Fruit fly (Drosophila melanogaster) whole organism, embryonic: ENCODE measurements around the gene Tctp.
A peak's percentile ranks its signal among the peaks of the same experiment; 100 is the strongest.

Experiments
- Abd-B ChIP-seq: fragments of 200-800 bp; sonication (Bioruptor generic); optimal IDR thresholded peaks from 2 replicates; lab custom pipeline; 2018; ENCODE audit warnings: missing biosample characterization, mild to moderate bottlenecking, missing genetic modification characterization, moderate library complexity
- CG10274 ChIP-seq: fragments of 200-800 bp; sonication (Bioruptor generic); optimal IDR thresholded peaks from 3 replicates; lab custom pipeline; 2017; ENCODE audit warnings: missing biosample characterization, mild to moderate bottlenecking, missing genetic modification characterization
- CG12391 ChIP-seq: fragments of 200-800 bp; sonication (Bioruptor generic); optimal IDR thresholded peaks from 3 replicates; lab custom pipeline; 2018; ENCODE audit warnings: missing biosample characterization, mild to moderate bottlenecking, missing genetic modification characterization, moderate library complexity
- CG16815 ChIP-seq: fragments of 200-800 bp; sonication (Bioruptor generic); optimal IDR thresholded peaks from 3 replicates; lab custom pipeline; 2017; ENCODE audit warnings: missing biosample characterization, mild to moderate bottlenecking, missing genetic modification characterization
- CG17568 ChIP-seq: fragments of 200-800 bp; sonication (Bioruptor generic); optimal IDR thresholded peaks from 2 replicates; lab custom pipeline; 2018; ENCODE audit warnings: missing biosample characterization, mild to moderate bottlenecking, missing genetic modification characterization, moderate library complexity
- CG18011 ChIP-seq: fragments of 200-800 bp; sonication (Bioruptor generic); optimal IDR thresholded peaks from 2 replicates; lab custom pipeline; 2017; ENCODE audit warnings: missing biosample characterization, missing genetic modification characterization, mild to moderate bottlenecking, moderate library complexity, missing genotype
- CG30403 ChIP-seq: fragments of 200-800 bp; sonication (Bioruptor generic); optimal IDR thresholded peaks from 3 replicates; lab custom pipeline; 2016; ENCODE audit warnings: missing biosample characterization, missing genetic modification characterization
- CG31365 ChIP-seq: fragments of 200-800 bp; sonication (Bioruptor generic); optimal IDR thresholded peaks from 2 replicates; lab custom pipeline; 2018; ENCODE audit warnings: missing biosample characterization, mild to moderate bottlenecking, missing genetic modification characterization
- CG33213 ChIP-seq: fragments of 200-800 bp; sonication (Bioruptor generic); optimal IDR thresholded peaks from 3 replicates; lab custom pipeline; 2016; ENCODE audit warnings: missing biosample characterization, missing genetic modification characterization
- CG3995 ChIP-seq: fragments of 200-800 bp; sonication (Bioruptor generic); optimal IDR thresholded peaks from 3 replicates; lab custom pipeline; 2016; ENCODE audit warnings: missing biosample characterization, missing genetic modification characterization
- CG4424 ChIP-seq: fragments of 200-800 bp; sonication (Bioruptor generic); optimal IDR thresholded peaks from 3 replicates; lab custom pipeline; 2016; ENCODE audit warnings: missing biosample characterization, missing genetic modification characterization
- CG6654 ChIP-seq: fragments of 200-800 bp; sonication (Bioruptor generic); optimal IDR thresholded peaks from 2 replicates; lab custom pipeline; 2017; ENCODE audit warnings: missing biosample characterization, mild to moderate bottlenecking, missing genetic modification characterization
- CG7271 ChIP-seq: fragments of 200-800 bp; sonication (Bioruptor generic); optimal IDR thresholded peaks from 2 replicates; lab custom pipeline; 2018; ENCODE audit warnings: missing biosample characterization, mild to moderate bottlenecking, missing genetic modification characterization, moderate library complexity
- CG7963 ChIP-seq: fragments of 200-800 bp; sonication (Bioruptor generic); IDR thresholded peaks from 3 replicates; pipeline ENCODE4 v1.3.6; 2022; ENCODE audit warnings: missing biosample characterization, missing genetic modification characterization; ENCODE audit not compliant: partially characterized antibody
- CG9817 ChIP-seq: fragments of 200-800 bp; sonication (Bioruptor generic); optimal IDR thresholded peaks from 2 replicates; lab custom pipeline; 2018; ENCODE audit warnings: missing biosample characterization, mild to moderate bottlenecking, missing genetic modification characterization, moderate library complexity
- CrebB ChIP-seq: fragments of 200-800 bp; sonication (Bioruptor generic); optimal IDR thresholded peaks from 3 replicates; lab custom pipeline; 2018; ENCODE audit warnings: missing biosample characterization, mild to moderate bottlenecking, missing genetic modification characterization
- Dbx ChIP-seq: fragments of 200-800 bp; sonication (Bioruptor generic); IDR thresholded peaks from 3 replicates; pipeline ENCODE4 v1.3.6; 2022; ENCODE audit warnings: missing biosample characterization, missing genetic modification characterization
- Jarid2 ChIP-seq: fragments of 200-800 bp; sonication (Bioruptor generic); optimal IDR thresholded peaks from 3 replicates; lab custom pipeline; 2017; ENCODE audit warnings: mild to moderate bottlenecking, missing biosample characterization, missing genetic modification reagents, missing genetic modification characterization
- MESR4 ChIP-seq: fragments of 200-800 bp; sonication (Bioruptor generic); optimal IDR thresholded peaks from 2 replicates; lab custom pipeline; 2018; ENCODE audit warnings: missing biosample characterization, mild to moderate bottlenecking, missing genetic modification characterization, moderate library complexity
- Mrtf ChIP-seq: fragments of 200-800 bp; sonication (Bioruptor generic); IDR thresholded peaks from 3 replicates; pipeline ENCODE4 v1.3.6; 2022; ENCODE audit warnings: missing biosample characterization, missing genetic modification characterization
- NfI ChIP-seq: fragments of 200-800 bp; sonication (Bioruptor generic); optimal IDR thresholded peaks from 3 replicates; lab custom pipeline; 2018; ENCODE audit warnings: missing biosample characterization, mild to moderate bottlenecking, missing genetic modification characterization, moderate library complexity
- Ptx1 ChIP-seq: fragments of 200-800 bp; sonication (Bioruptor generic); IDR thresholded peaks from 2 replicates; pipeline ENCODE4 v1.3.6; 2022; ENCODE audit warnings: missing biosample characterization, missing genetic modification characterization
- Rfx ChIP-seq: fragments of 200-800 bp; sonication (Bioruptor generic); IDR thresholded peaks from 2 replicates; pipeline ENCODE4 v1.3.6; 2022; ENCODE audit warnings: missing biosample characterization, missing genetic modification characterization
- Side ChIP-seq: fragments of 200-800 bp; sonication (Bioruptor generic); optimal IDR thresholded peaks from 2 replicates; lab custom pipeline; 2016; ENCODE audit warnings: missing biosample characterization, missing genetic modification characterization
- Sry-β ChIP-seq: fragments of 200-800 bp; sonication (Bioruptor generic); optimal IDR thresholded peaks from 2 replicates; lab custom pipeline; 2018; ENCODE audit warnings: missing biosample characterization, mild to moderate bottlenecking, missing genetic modification characterization, moderate library complexity
- Stat92E ChIP-seq, 3 experiments: fragments of >200 bp in 2 of 3; fragments of 200-800 bp in 1 of 3; sonication (Bioruptor generic) in 1 of 3; optimal IDR thresholded peaks; 2 replicates each; lab custom pipeline; 2017 to 2019; ENCODE audit warnings: missing biosample characterization in 3 of 3, missing genetic modification characterization in 3 of 3, mild to moderate bottlenecking in 1 of 3, moderate library complexity in 1 of 3
- az2 ChIP-seq: fragments of 200-800 bp; sonication (Bioruptor generic); optimal IDR thresholded peaks from 3 replicates; lab custom pipeline; 2016; ENCODE audit warnings: missing biosample characterization, missing genetic modification characterization
- caup ChIP-seq: fragments of 200-800 bp; sonication (Bioruptor generic); optimal IDR thresholded peaks from 3 replicates; lab custom pipeline; 2017; ENCODE audit warnings: missing biosample characterization, mild to moderate bottlenecking, missing genetic modification characterization, moderate library complexity; ENCODE audit not compliant: severe bottlenecking
- chif ChIP-seq, 2 experiments: fragments of 200-800 bp; sonication (Bioruptor generic); optimal IDR thresholded peaks; 3 replicates each; lab custom pipeline; 2016; ENCODE audit warnings: missing biosample characterization in 2 of 2, missing genetic modification characterization in 2 of 2
- chm ChIP-seq: fragments of 200-800 bp; sonication (Bioruptor generic); IDR thresholded peaks from 2 replicates; pipeline ENCODE4 v1.3.6; 2022; ENCODE audit warnings: missing biosample characterization, missing genetic modification characterization
- chn ChIP-seq: fragments of 200-800 bp; sonication (Bioruptor generic); optimal IDR thresholded peaks from 2 replicates; lab custom pipeline; 2016; ENCODE audit warnings: missing biosample characterization, missing genetic modification characterization
- ci ChIP-seq: fragments of 200-800 bp; sonication (Bioruptor generic); IDR thresholded peaks from 3 replicates; pipeline ENCODE4 v1.3.6; 2022; ENCODE audit warnings: missing biosample characterization, missing genetic modification characterization
- ftz-f1 ChIP-seq: fragments of 200-800 bp; sonication (Bioruptor generic); optimal IDR thresholded peaks from 2 replicates; lab custom pipeline; 2016; ENCODE audit warnings: missing biosample characterization, missing genetic modification characterization
- gsb ChIP-seq: fragments of 200-800 bp; sonication (Bioruptor generic); IDR thresholded peaks from 2 replicates; pipeline ENCODE4 v1.3.6; 2022; ENCODE audit warnings: missing biosample characterization, missing genetic modification characterization
- gsb-n ChIP-seq: fragments of 200-800 bp; sonication (Bioruptor generic); optimal IDR thresholded peaks from 3 replicates; lab custom pipeline; 2018; ENCODE audit warnings: missing biosample characterization, mild to moderate bottlenecking, missing genetic modification characterization
- lmd ChIP-seq: fragments of 200-800 bp; sonication (Bioruptor generic); IDR thresholded peaks from 2 replicates; pipeline ENCODE4 v1.3.6; 2022; ENCODE audit warnings: missing biosample characterization, missing genetic modification characterization
- lola ChIP-seq, 3 experiments: fragments of >200 bp in 2 of 3; fragments of 200-800 bp in 1 of 3; sonication (Bioruptor generic) in 1 of 3; optimal IDR thresholded peaks; 2 replicates each; lab custom pipeline; 2017 to 2019; ENCODE audit warnings: missing biosample characterization in 3 of 3, missing genetic modification characterization in 3 of 3, mild to moderate bottlenecking in 1 of 3, moderate library complexity in 1 of 3
- nau ChIP-seq: fragments of 200-800 bp; sonication (Bioruptor generic); optimal IDR thresholded peaks from 3 replicates; lab custom pipeline; 2017; ENCODE audit warnings: missing biosample characterization, mild to moderate bottlenecking, missing genetic modification characterization, missing genetic modification reagents
- peb ChIP-seq: fragments of 200-800 bp; sonication (Bioruptor generic); IDR thresholded peaks from 2 replicates; pipeline ENCODE4 v1.3.6; 2022; ENCODE audit warnings: missing biosample characterization, missing genetic modification characterization
- prd ChIP-seq, 3 experiments: fragments of >200 bp in 2 of 3; fragments of 200-800 bp in 1 of 3; sonication (Bioruptor generic) in 1 of 3; optimal IDR thresholded peaks in 2 of 3; IDR thresholded peaks in 1 of 3; 2 replicates in 2 of 3; 3 replicates in 1 of 3; pipeline versions ENCODE4 v1.3.6 to Lab custom; 2017 to 2022; ENCODE audit warnings: missing biosample characterization in 1 of 3, missing genetic modification characterization in 1 of 3
- pum ChIP-seq: fragments of 200-800 bp; sonication (Bioruptor generic); optimal IDR thresholded peaks from 2 replicates; lab custom pipeline; 2016; ENCODE audit warnings: missing biosample characterization, missing genetic modification characterization
- ro ChIP-seq: fragments of 200-800 bp; sonication (Bioruptor generic); IDR thresholded peaks from 2 replicates; pipeline ENCODE4 v1.3.6; 2022; ENCODE audit warnings: missing biosample characterization, missing genetic modification characterization
- sc ChIP-seq, 3 experiments: fragments of >200 bp in 2 of 3; fragments of 200-800 bp in 1 of 3; sonication (Bioruptor generic) in 1 of 3; optimal IDR thresholded peaks; 2 replicates in 2 of 3; 3 replicates in 1 of 3; lab custom pipeline; 2017; ENCODE audit warnings: mild to moderate bottlenecking in 1 of 3, missing biosample characterization in 1 of 3, missing genetic modification characterization in 1 of 3, missing genetic modification reagents in 1 of 3
- sim ChIP-seq: fragments of 200-800 bp; sonication (Bioruptor generic); IDR thresholded peaks from 2 replicates; pipeline ENCODE4 v1.3.6; 2022; ENCODE audit warnings: missing biosample characterization, missing genetic modification characterization
- slbo ChIP-seq: fragments of 200-800 bp; sonication (Bioruptor generic); IDR thresholded peaks from 2 replicates; pipeline ENCODE4 v1.3.6; 2022; ENCODE audit warnings: missing biosample characterization, missing genetic modification characterization
- sug ChIP-seq: fragments of 200-800 bp; optimal IDR thresholded peaks from 2 replicates; lab custom pipeline; 2019; ENCODE audit warnings: missing biosample characterization, mild to moderate bottlenecking, missing genetic modification characterization, moderate library complexity
- tap ChIP-seq: fragments of 200-800 bp; optimal IDR thresholded peaks from 3 replicates; lab custom pipeline; 2019; ENCODE audit warnings: missing biosample characterization, mild to moderate bottlenecking, missing genetic modification characterization, moderate library complexity
- ttk ChIP-seq: fragments of 200-800 bp; sonication (Bioruptor generic); IDR thresholded peaks from 2 replicates; pipeline ENCODE4 v2.1.2; 2022; ENCODE audit warnings: missing biosample characterization, missing genetic modification characterization

Tctp gene

DNA sequence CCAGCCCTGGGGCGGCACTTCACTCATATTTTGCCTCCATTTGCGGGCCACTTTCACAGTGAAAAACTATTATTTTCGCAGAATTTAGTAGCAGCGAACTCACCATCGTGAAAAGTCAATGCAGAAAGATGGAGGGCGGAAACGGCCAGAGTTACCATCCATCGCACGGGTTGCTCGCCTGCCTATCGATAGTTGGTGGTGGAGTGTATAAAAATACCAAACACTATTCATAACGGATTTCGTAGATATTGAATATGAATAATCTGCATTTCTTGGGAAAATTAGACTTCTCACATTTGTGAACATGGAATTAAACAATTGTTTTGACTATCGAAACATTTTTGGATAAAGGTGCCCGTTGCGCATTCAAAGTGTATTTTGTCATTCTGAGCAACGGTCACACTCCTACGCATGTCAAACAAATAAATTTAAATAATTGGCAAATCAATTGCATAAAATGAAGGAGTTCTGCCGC lies 6.1 kb downstream of the Tctp start, which contains the start of the genes RpS25 and CG4820 (continued):
- TF ChIP-seq CG10274 (GFP tag; lab: Kevin White, UChicago) (peak; percentile 88), sug (tag; lab: Kevin White, UChicago) (peak; percentile 92), lmd (GFP tag; lab: Robert Waterston, UW) (peak; percentile 72), az2 (GFP tag; lab: Kevin White, UChicago) (peak; percentile 70), Ptx1 (peak; percentile 79), Stat92E (GFP tag; optimal IDR thresholded peaks at IDR 0.05; lab: Kevin White, UChicago) (peak in 1 of 3 experiments; percentile 66), CG7271 (peak; percentile 97), Abd-B (peak; percentile 70), chn (peak; percentile 72), ttk (GFP tag; lab: Robert Waterston, UW) (peak; percentile 85), chif (GFP tag; optimal IDR thresholded peaks at IDR 0.05; lab: Kevin White, UChicago) (peak; percentile 75 to 92), CG31365 (tag; lab: Kevin White, UChicago) (peak; percentile 86), prd (optimal IDR thresholded peaks at IDR 0.05; lab: Kevin White, UChicago) (no peak), prd (GFP tag; IDR thresholded peaks at IDR 0.05; lab: Robert Waterston, UW) (peak; percentile 70), tap (tag; lab: Kevin White, UChicago) (peak; percentile 77), CG9817 (tag; lab: Kevin White, UChicago) (peak; percentile 85), CG6654 (peak; percentile 71), NfI (peak; percentile 96), caup (peak; percentile 97), gsb-n (tag; lab: Kevin White, UChicago) (peak; percentile 87), CG33213 (peak; percentile 96), Mrtf (GFP tag; lab: Robert Waterston, UW) (peak; percentile 82), CG3995 (GFP tag; lab: Kevin White, UChicago) (peak; percentile 79), Sry-β (GFP tag; lab: Kevin White, UChicago) (peak; percentile 69), Side (peak; percentile 94), ci (GFP tag; lab: Robert Waterston, UW) (peak; percentile 96), CG18011 (GFP tag; lab: Kevin White, UChicago) (peak; percentile 84), chm (GFP tag; lab: Robert Waterston, UW) (peak; percentile 90), gsb (GFP tag; lab: Robert Waterston, UW) (peak; percentile 66), ftz-f1 (peak; percentile 76), MESR4 (peak; percentile 100), ro (GFP tag; lab: Robert Waterston, UW) (no peak; the same call in 1 of the 2 replicates), CG4424 (GFP tag; lab: Kevin White, UChicago) (peak; percentile 92), CG16815 (GFP tag; lab: Kevin White, UChicago) (peak; percentile 57), slbo (GFP tag; lab: Robert Waterston, UW) (peak; percentile 86), peb (GFP tag; lab: Robert Waterston, UW) (peak; percentile 54; the same call in 1 of the 2 replicates), pum (GFP tag; lab: Kevin White, UChicago) (peak; percentile 78), CG12391 (tag; lab: Kevin White, UChicago) (peak; percentile 92), Rfx (GFP tag; lab: Robert Waterston, UW) (peak; percentile 93), CrebB (tag; lab: Kevin White, UChicago) (peak; percentile 97), CG30403 (GFP tag; lab: Kevin White, UChicago) (peak; percentile 85), Dbx (peak; percentile 92), nau (peak; percentile 95), Jarid2 (GFP tag; lab: Kevin White, UChicago) (peak; percentile 75), sc (optimal IDR thresholded peaks at IDR 0.05; lab: Kevin White, UChicago) (no peak), sc (GFP tag; optimal IDR thresholded peaks at IDR 0.05; lab: Kevin White, UChicago) (peak; percentile 86), sim (peak; percentile 71), CG17568 (GFP tag; lab: Kevin White, UChicago) (peak; percentile 93), CG7963 (GFP tag; lab: Robert Waterston, UW) (peak; percentile 69; the same call in 1 of the 3 replicates), lola (GFP tag; optimal IDR thresholded peaks at IDR 0.05; lab: Kevin White, UChicago) (peak in 1 of 3 experiments; percentile 76)
